Worm (Caenorhabditis elegans): Measurements from ENCODE around the gene tbx-38.

Gene tbx-38

ce11 chrIII:11785961-11786360 lies at the start of gene tbx-38:
Gene tbx-38, minus strand, starts transcription at chrIII:11786061.
- TF ChIP-seq nhr-77 (tag; optimal IDR thresholded peaks at IDR 0.05) (no peak), C34F6.9 (tag; optimal IDR thresholded peaks at IDR 0.05) (no peak), ama-1 (optimal IDR thresholded peaks at IDR 0.05) (no peak), sem-4 (tag; optimal IDR thresholded peaks at IDR 0.05) (no peak), ztf-1 (GFP tag; conservative IDR thresholded peaks at IDR 0.05) (no peak), R02D3.7 (tag; optimal IDR thresholded peaks at IDR 0.05) (no peak), ztf-11 (tag; optimal IDR thresholded peaks at IDR 0.05) (no peak), nhr-6 (tag; optimal IDR thresholded peaks at IDR 0.05) (no peak), nhr-10 (tag; optimal IDR thresholded peaks at IDR 0.05) (no peak), ZK546.5 (tag; optimal IDR thresholded peaks at IDR 0.05) (no peak), nhr-237 (tag; optimal IDR thresholded peaks at IDR 0.05) (no peak), mab-5 (tag; optimal IDR thresholded peaks at IDR 0.05) (no peak), lin-13 (GFP tag; optimal IDR thresholded peaks at IDR 0.05) (no peak)

DNA sequence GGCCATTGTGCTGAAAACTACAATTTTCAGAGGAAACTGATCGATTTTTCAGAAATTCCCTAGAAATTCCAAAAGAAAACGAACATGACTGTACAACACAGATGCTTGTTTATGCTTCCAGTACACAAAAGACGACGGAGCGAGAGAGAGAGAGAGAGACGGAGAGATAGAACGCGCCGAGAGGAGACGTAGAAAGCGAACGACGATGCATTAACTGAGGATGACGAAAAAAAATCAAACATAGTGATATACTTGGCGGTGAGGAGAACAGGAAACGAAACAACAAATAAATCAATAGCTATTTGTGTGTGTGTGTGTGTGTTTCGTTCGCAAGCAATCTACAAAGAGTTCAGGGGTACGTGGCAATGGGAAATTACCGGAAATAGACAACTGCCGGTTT lies 48.9 kb upstream of the tbx-38 start:
- no peak for TF ChIP-seq nhr-21 (tag; optimal IDR thresholded peaks at IDR 0.05)
- TF ChIP-seq sma-9 (GFP tag; optimal IDR thresholded peaks at IDR 0.05), result peak; percentile 10
- no peak for TF ChIP-seq sma-9 (tag; optimal IDR thresholded peaks at IDR 0.05)
- peak; percentile 8 for TF ChIP-seq unc-55 (GFP tag; optimal IDR thresholded peaks at IDR 0.05)
- peak; percentile 32 for TF ChIP-seq crh-2 (tag; optimal IDR thresholded peaks at IDR 0.05)
- TF ChIP-seq nhr-77 (tag; optimal IDR thresholded peaks at IDR 0.05), result no peak
- TF ChIP-seq lsy-2 (tag; optimal IDR thresholded peaks at IDR 0.05), result peak in 1 of 2 experiments; percentile 38
- no peak for TF ChIP-seq unc-62 (GFP tag; optimal IDR thresholded peaks at IDR 0.05)
- TF ChIP-seq skn-1 (tag; optimal IDR thresholded peaks at IDR 0.05), result peak; percentile 66
- TF ChIP-seq blmp-1 (tag; optimal IDR thresholded peaks at IDR 0.05; ENCODE audit: insufficient read depth), result peak; percentile 18
- TF ChIP-seq nhr-6 (tag; optimal IDR thresholded peaks at IDR 0.05), result no peak
- TF ChIP-seq egl-27 (tag; optimal IDR thresholded peaks at IDR 0.05), result no peak
- TF ChIP-seq peb-1 (tag; optimal IDR thresholded peaks at IDR 0.05), result no peak
- TF ChIP-seq C34F6.9 (tag; optimal IDR thresholded peaks at IDR 0.05), result no peak
- no peak for TF ChIP-seq ceh-16 (tag; optimal IDR thresholded peaks at IDR 0.05)
- TF ChIP-seq aly-2 (tag; optimal IDR thresholded peaks at IDR 0.05), result no peak
- no peak for TF ChIP-seq nhr-237 (tag; optimal IDR thresholded peaks at IDR 0.05)
- peak; percentile 48 for TF ChIP-seq fos-1 (tag; optimal IDR thresholded peaks at IDR 0.05)
- no peak for TF ChIP-seq dmd-4 (tag; optimal IDR thresholded peaks at IDR 0.05)
- no peak for TF ChIP-seq alr-1 (tag; optimal IDR thresholded peaks at IDR 0.05)
- no peak for TF ChIP-seq sma-3 (GFP tag; optimal IDR thresholded peaks at IDR 0.05)
- no peak for TF ChIP-seq ztf-4 (tag; optimal IDR thresholded peaks at IDR 0.05)
- TF ChIP-seq nhr-25 (tag; optimal IDR thresholded peaks at IDR 0.05), result peak; percentile 11
- no peak for TF ChIP-seq ztf-1 (GFP tag; conservative IDR thresholded peaks at IDR 0.05)
- no peak for TF ChIP-seq lin-13 (GFP tag; optimal IDR thresholded peaks at IDR 0.05)
- peak; percentile 28 for TF ChIP-seq nhr-129 (tag; optimal IDR thresholded peaks at IDR 0.05)
- TF ChIP-seq nhr-12 (tag; optimal IDR thresholded peaks at IDR 0.05), result no peak
- TF ChIP-seq F13H6.1 (tag; optimal IDR thresholded peaks at IDR 0.05), result no peak

ce11 chrIII:11834168-11834567 lies 48.3 kb upstream of the tbx-38 start:
- TF ChIP-seq nhr-77 (tag; optimal IDR thresholded peaks at IDR 0.05) (no peak), sem-4 (tag; optimal IDR thresholded peaks at IDR 0.05) (peak; percentile 44), dmd-4 (tag; optimal IDR thresholded peaks at IDR 0.05) (no peak), nhr-129 (tag; optimal IDR thresholded peaks at IDR 0.05) (peak; percentile 19), nhr-10 (tag; optimal IDR thresholded peaks at IDR 0.05) (no peak), F13H6.1 (tag; optimal IDR thresholded peaks at IDR 0.05) (peak; percentile 52), sma-9 (GFP tag; optimal IDR thresholded peaks at IDR 0.05) (peak; percentile 12), sma-9 (tag; optimal IDR thresholded peaks at IDR 0.05) (no peak), blmp-1 (tag; optimal IDR thresholded peaks at IDR 0.05; ENCODE audit: insufficient read depth) (no peak), C34F6.9 (tag; optimal IDR thresholded peaks at IDR 0.05) (peak; percentile 9)

- TF ChIP-seq ztf-11 (tag; optimal IDR thresholded peaks at IDR 0.05), result no peak
- no peak for TF ChIP-seq peb-1 (tag; optimal IDR thresholded peaks at IDR 0.05)
- no peak for TF ChIP-seq gmeb-1 (tag; optimal IDR thresholded peaks at IDR 0.05)
- no peak for TF ChIP-seq lin-39 (tag; optimal IDR thresholded peaks at IDR 0.05)
- no peak for TF ChIP-seq blmp-1 (tag; optimal IDR thresholded peaks at IDR 0.05; ENCODE audit: insufficient read depth)
- no peak for TF ChIP-seq elt-3 (tag; optimal IDR thresholded peaks at IDR 0.05)
- TF ChIP-seq nhr-77 (tag; optimal IDR thresholded peaks at IDR 0.05), result no peak
- TF ChIP-seq mab-5 (tag; optimal IDR thresholded peaks at IDR 0.05), result no peak
- no peak for TF ChIP-seq Y55F3AM.14 (GFP tag; optimal IDR thresholded peaks at IDR 0.05)
- no peak for TF ChIP-seq C34F6.9 (tag; optimal IDR thresholded peaks at IDR 0.05)
- TF ChIP-seq ceh-16 (tag; optimal IDR thresholded peaks at IDR 0.05), result no peak
- no peak for TF ChIP-seq zag-1 (tag; optimal IDR thresholded peaks at IDR 0.05)
- no peak for TF ChIP-seq alr-1 (tag; optimal IDR thresholded peaks at IDR 0.05)
These were observed 47.6 kb upstream of the tbx-38 start for ce11 chrIII:11833449-11833848.
